Worm (Caenorhabditis elegans) whole organism, late embryonic: ENCODE measurements around the gene mbr-1.

Experiments used
- C38D4.7 ChIP-seq: fragments of 200-800 bp; sonication (Bioruptor generic); optimal IDR thresholded peaks from 2 replicates; lab custom pipeline; 2018; ENCODE audit warnings: mild to moderate bottlenecking, missing genetic modification characterization, moderate library complexity, missing compliant biosample characterization
- F13H6.1 ChIP-seq: sonication (generic microtip); optimal IDR thresholded peaks from 2 replicates; lab custom pipeline; 2016; ENCODE audit warnings: missing genetic modification characterization, missing compliant biosample characterization
- T23F11.4 ChIP-seq: fragments of 200-800 bp; sonication (Bioruptor generic); optimal IDR thresholded peaks from 2 replicates; lab custom pipeline; 2018; ENCODE audit warnings: mild to moderate bottlenecking, missing genetic modification characterization, missing compliant biosample characterization
- Y22D7AL.16 ChIP-seq: sonication (generic microtip); optimal IDR thresholded peaks from 2 replicates; lab custom pipeline; 2016; ENCODE audit warnings: missing genetic modification characterization, missing compliant biosample characterization
- ahr-1 ChIP-seq: sonication (generic microtip); optimal IDR thresholded peaks from 2 replicates; lab custom pipeline; 2016; ENCODE audit warnings: missing genetic modification characterization, missing compliant biosample characterization
- ama-1 ChIP-seq: fragments of 150-350 bp; optimal IDR thresholded peaks from 2 replicates; lab custom pipeline; 2014
- ceh-14 ChIP-seq: sonication (generic microtip); optimal IDR thresholded peaks from 2 replicates; lab custom pipeline; 2016; ENCODE audit warnings: missing genotype, missing genetic modification characterization, missing compliant biosample characterization
- ceh-18 ChIP-seq: sonication (generic microtip); optimal IDR thresholded peaks from 2 replicates; lab custom pipeline; 2016; ENCODE audit warnings: missing genetic modification characterization, missing compliant biosample characterization
- ceh-22 ChIP-seq: sonication (generic microtip); optimal IDR thresholded peaks from 2 replicates; lab custom pipeline; 2017; ENCODE audit warnings: missing biosample characterization, missing genetic modification characterization
- ceh-30 ChIP-seq: fragments of 150-350 bp; optimal IDR thresholded peaks from 2 replicates; lab custom pipeline; 2014; ENCODE audit warnings: missing biosample characterization, missing genetic modification characterization
- ceh-34 ChIP-seq: sonication (generic microtip); optimal IDR thresholded peaks from 2 replicates; lab custom pipeline; 2016; ENCODE audit warnings: mild to moderate bottlenecking, missing genetic modification characterization, missing compliant biosample characterization
- ceh-48 ChIP-seq: sonication (generic microtip); optimal IDR thresholded peaks from 2 replicates; lab custom pipeline; 2016; ENCODE audit warnings: missing genetic modification characterization, inconsistent platforms, missing compliant biosample characterization
- ceh-6 ChIP-seq: fragments of 200-800 bp; sonication (Bioruptor generic); optimal IDR thresholded peaks from 2 replicates; lab custom pipeline; 2018; ENCODE audit warnings: mild to moderate bottlenecking, missing genetic modification characterization, missing compliant biosample characterization
- ceh-9 ChIP-seq: sonication (generic microtip); optimal IDR thresholded peaks from 2 replicates; lab custom pipeline; 2016; ENCODE audit warnings: mild to moderate bottlenecking, missing genetic modification characterization, inconsistent platforms, missing compliant biosample characterization
- che-1 ChIP-seq: sonication (generic microtip); optimal IDR thresholded peaks from 2 replicates; lab custom pipeline; 2016; ENCODE audit warnings: mild to moderate bottlenecking, missing genetic modification characterization, missing compliant biosample characterization
- elt-2 ChIP-seq: sonication (generic microtip); optimal IDR thresholded peaks from 2 replicates; lab custom pipeline; 2016; ENCODE audit warnings: missing genetic modification reagents, missing genetic modification characterization, missing compliant biosample characterization
- ets-4 ChIP-seq: sonication (generic microtip); optimal IDR thresholded peaks from 2 replicates; lab custom pipeline; 2016; ENCODE audit warnings: missing genetic modification characterization, missing compliant biosample characterization
- fkh-10 ChIP-seq: fragments of 150-350 bp; optimal IDR thresholded peaks from 2 replicates; lab custom pipeline; 2014; ENCODE audit warnings: missing biosample characterization, missing genetic modification reagents, missing genetic modification characterization
- fkh-6 ChIP-seq: sonication (generic microtip); optimal IDR thresholded peaks from 2 replicates; lab custom pipeline; 2016; ENCODE audit warnings: missing genetic modification characterization, missing compliant biosample characterization
- hlh-15 ChIP-seq: sonication (generic microtip); optimal IDR thresholded peaks from 2 replicates; lab custom pipeline; 2016; ENCODE audit warnings: missing genetic modification characterization, missing compliant biosample characterization
- hlh-30 ChIP-seq: sonication (generic microtip); optimal IDR thresholded peaks from 2 replicates; lab custom pipeline; 2017; ENCODE audit warnings: antibody characterized with exemption, missing genetic modification characterization, missing compliant biosample characterization; ENCODE audit not compliant: insufficient read depth
- hlh-6 ChIP-seq: sonication (generic microtip); optimal IDR thresholded peaks from 2 replicates; lab custom pipeline; 2016; ENCODE audit warnings: missing genotype, missing genetic modification characterization, missing compliant biosample characterization
- lim-6 ChIP-seq: sonication (generic microtip); optimal IDR thresholded peaks from 2 replicates; lab custom pipeline; 2016; ENCODE audit warnings: missing genetic modification characterization, missing compliant biosample characterization
- lin-11 ChIP-seq: fragments of 200-800 bp; sonication (Bioruptor generic); optimal IDR thresholded peaks from 2 replicates; lab custom pipeline; 2018; ENCODE audit warnings: mild to moderate bottlenecking, missing genetic modification characterization, missing compliant biosample characterization
- madf-2 ChIP-seq: sonication (generic microtip); optimal IDR thresholded peaks from 2 replicates; lab custom pipeline; 2017; ENCODE audit warnings: missing genetic modification characterization, missing compliant biosample characterization
- nfya-1 ChIP-seq: sonication (generic microtip); optimal IDR thresholded peaks from 2 replicates; lab custom pipeline; 2017; ENCODE audit warnings: missing genetic modification characterization, mild to moderate bottlenecking, missing compliant biosample characterization, antibody characterized with exemption, moderate library complexity
- nhr-11 ChIP-seq: fragments of 150-350 bp; optimal IDR thresholded peaks from 2 replicates; lab custom pipeline; 2014; ENCODE audit warnings: missing biosample characterization, missing genetic modification characterization
- npax-4 ChIP-seq: sonication (generic microtip); optimal IDR thresholded peaks from 2 replicates; lab custom pipeline; 2016; ENCODE audit warnings: missing genetic modification characterization, missing compliant biosample characterization
- pag-3 ChIP-seq: sonication (generic microtip); optimal IDR thresholded peaks from 2 replicates; lab custom pipeline; 2016; ENCODE audit warnings: missing compliant biosample characterization, missing genetic modification characterization, borderline replicate concordance
- pat-9 ChIP-seq: fragments of 200-800 bp; sonication (Bioruptor generic); optimal IDR thresholded peaks from 2 replicates; lab custom pipeline; 2018; ENCODE audit warnings: mild to moderate bottlenecking, missing genetic modification characterization, moderate library complexity, missing compliant biosample characterization
- pros-1 ChIP-seq: fragments of 150-350 bp; optimal IDR thresholded peaks from 2 replicates; lab custom pipeline; 2014; ENCODE audit warnings: missing biosample characterization, missing genetic modification reagents, missing genetic modification characterization
- ref-2 ChIP-seq: sonication (generic microtip); optimal IDR thresholded peaks from 2 replicates; lab custom pipeline; 2016; ENCODE audit warnings: missing genetic modification characterization, missing compliant biosample characterization
- rnt-1 ChIP-seq: sonication (generic microtip); optimal IDR thresholded peaks from 2 replicates; lab custom pipeline; 2016; ENCODE audit warnings: missing genetic modification characterization, missing compliant biosample characterization
- syd-9 ChIP-seq: sonication (generic microtip); optimal IDR thresholded peaks from 2 replicates; lab custom pipeline; 2016; ENCODE audit warnings: mild to moderate bottlenecking, missing genetic modification characterization, moderate library complexity, missing compliant biosample characterization
- tbx-2 ChIP-seq: sonication (generic microtip); optimal IDR thresholded peaks from 2 replicates; lab custom pipeline; 2016; ENCODE audit warnings: missing genetic modification characterization, missing compliant biosample characterization
- tbx-7 ChIP-seq: sonication (generic microtip); optimal IDR thresholded peaks from 2 replicates; lab custom pipeline; 2016; ENCODE audit warnings: missing genotype, missing genetic modification characterization, missing compliant biosample characterization
- ttx-3 ChIP-seq: sonication (generic microtip); optimal IDR thresholded peaks from 2 replicates; lab custom pipeline; 2016; ENCODE audit warnings: missing genetic modification reagents, missing genetic modification characterization, missing compliant biosample characterization
- unc-3 ChIP-seq, 2 experiments: fragments of 200-800 bp in 1 of 2; sonication (Bioruptor generic) in 1 of 2; sonication (generic microtip) in 1 of 2; conservative IDR thresholded peaks in 1 of 2; optimal IDR thresholded peaks in 1 of 2; 2 replicates each; pipeline versions ENCODE4 v1.3.6 to Lab custom; 2016 to 2022; ENCODE audit warnings: missing compliant biosample characterization in 2 of 2, missing genetic modification characterization in 2 of 2, missing genetic modification reagents in 1 of 2
- unc-42 ChIP-seq: sonication (generic microtip); optimal IDR thresholded peaks from 2 replicates; lab custom pipeline; 2016; ENCODE audit warnings: missing genotype, missing genetic modification characterization, missing compliant biosample characterization
- unc-86 ChIP-seq: sonication (generic microtip); optimal IDR thresholded peaks from 2 replicates; lab custom pipeline; 2016; ENCODE audit warnings: missing genetic modification characterization, missing compliant biosample characterization
- ztf-16 ChIP-seq: sonication (generic microtip); optimal IDR thresholded peaks from 2 replicates; lab custom pipeline; 2017; ENCODE audit warnings: missing genetic modification characterization, missing compliant biosample characterization

Gene mbr-1

ce11 chrX:10727696-10728095 is 5.8 kb upstream of the mbr-1 start:
- TF ChIP-seq pat-9 (no peak), pros-1 (tag; lab: Kevin White, UChicago) (no peak), ttx-3 (tag; lab: Kevin White, UChicago) (no peak), C38D4.7 (GFP tag; lab: Kevin White, UChicago) (no peak), ets-4 (tag; lab: Kevin White, UChicago) (no peak), ceh-18 (tag; lab: Kevin White, UChicago) (no peak), ceh-22 (no peak), Y22D7AL.16 (tag; lab: Kevin White, UChicago) (no peak), tbx-2 (tag; lab: Kevin White, UChicago) (no peak)

DNA sequence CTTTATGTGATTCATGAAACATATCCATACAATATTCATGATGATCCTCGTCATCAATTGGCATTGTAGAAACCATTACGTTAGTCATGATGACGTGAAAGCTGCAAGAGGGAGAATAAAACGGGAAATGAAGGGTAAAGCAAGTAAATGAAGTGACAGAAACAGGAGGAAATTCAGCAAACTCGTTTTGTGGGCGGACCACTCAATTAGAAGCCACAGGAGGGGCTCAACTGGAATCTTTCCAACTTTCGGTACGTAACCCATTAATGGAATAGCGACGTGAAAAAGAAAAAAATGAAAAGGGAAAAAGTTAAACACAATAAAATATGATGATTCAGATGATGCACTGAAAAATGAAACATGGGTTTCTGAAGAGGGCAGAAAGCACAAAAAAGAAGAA is 4.8 kb downstream of the mbr-1 start, which contains the start of gene T01C1.4:
T01C1.4 (minus strand) TSS at position 101 of the 400 bp plus-strand sequence.
- TF ChIP-seq ceh-30 (tag; lab: Kevin White, UChicago) (no peak), ceh-9 (tag; lab: Kevin White, UChicago) (no peak), madf-2 (tag; lab: Kevin White, UChicago) (no peak), fkh-6 (tag; lab: Kevin White, UChicago) (no peak), pag-3 (tag; lab: Kevin White, UChicago) (no peak), unc-3 (GFP tag; conservative IDR thresholded peaks at IDR 0.05; lab: Robert Waterston, UW) (no peak), unc-3 (tag; optimal IDR thresholded peaks at IDR 0.05; lab: Kevin White, UChicago) (no peak), hlh-30 (tag; lab: Kevin White, UChicago) (no peak), ttx-3 (tag; lab: Kevin White, UChicago) (no peak), ceh-48 (tag; lab: Kevin White, UChicago) (no peak), tbx-2 (tag; lab: Kevin White, UChicago) (no peak), ref-2 (tag; lab: Kevin White, UChicago) (no peak), nhr-11 (tag; lab: Kevin White, UChicago) (no peak), hlh-15 (tag; lab: Kevin White, UChicago) (no peak), lin-11 (tag; lab: Kevin White, UChicago) (no peak), tbx-7 (tag; lab: Kevin White, UChicago) (no peak), syd-9 (no peak), che-1 (tag; lab: Kevin White, UChicago) (no peak), nfya-1 (no peak)

- TF ChIP-seq T23F11.4 (no peak), nfya-1 (no peak), Y22D7AL.16 (tag; lab: Kevin White, UChicago) (no peak), ceh-30 (tag; lab: Kevin White, UChicago) (no peak), pros-1 (tag; lab: Kevin White, UChicago) (no peak), pat-9 (no peak), ama-1 (lab: Kevin White, UChicago) (no peak), ztf-16 (tag; lab: Kevin White, UChicago) (no peak), rnt-1 (no peak), ceh-14 (tag; lab: Kevin White, UChicago) (no peak), npax-4 (tag; lab: Kevin White, UChicago) (no peak), hlh-6 (tag; lab: Kevin White, UChicago) (no peak)
- TF ChIP-seq, all 69 proteins: peak for 0
These were observed 10.1 kb downstream of the mbr-1 start, which contains the start of gene rhgf-1 for ce11 chrX:10711769-10712168. Gene rhgf-1, minus strand, starts transcription at chrX:10711869.

ce11 chrX:10704329-10704728 is 17.5 kb downstream of the mbr-1 start:
- TF ChIP-seq fkh-10 (GFP tag; lab: Kevin White, UChicago): no peak
- TF ChIP-seq npax-4 (tag; lab: Kevin White, UChicago): no peak
- TF ChIP-seq hlh-15 (tag; lab: Kevin White, UChicago): no peak
- no peak for TF ChIP-seq C38D4.7 (GFP tag; lab: Kevin White, UChicago)
- no peak for TF ChIP-seq Y22D7AL.16 (tag; lab: Kevin White, UChicago)
- TF ChIP-seq ceh-34 (tag; lab: Kevin White, UChicago): no peak
- TF ChIP-seq lim-6 (tag; lab: Kevin White, UChicago): no peak
- TF ChIP-seq rnt-1: no peak
- no peak for TF ChIP-seq unc-86 (tag; lab: Kevin White, UChicago)
- no peak for TF ChIP-seq syd-9
- TF ChIP-seq ama-1 (lab: Kevin White, UChicago): no peak
- TF ChIP-seq nfya-1: no peak
- no peak for TF ChIP-seq ceh-6 (GFP tag; lab: Kevin White, UChicago)
- TF ChIP-seq elt-2 (tag; lab: Kevin White, UChicago): no peak
- TF ChIP-seq F13H6.1 (tag; lab: Kevin White, UChicago): no peak
- TF ChIP-seq pag-3 (tag; lab: Kevin White, UChicago): no peak
- TF ChIP-seq ceh-9 (tag; lab: Kevin White, UChicago): no peak
- TF ChIP-seq ahr-1: no peak
- TF ChIP-seq unc-42 (tag; lab: Kevin White, UChicago): no peak
